Fruit fly (Drosophila melanogaster): Measurements from ENCODE around the gene cv-c.

- no peak for TF ChIP-seq acj6 (GFP tag; optimal IDR thresholded peaks at IDR 0.05)
- no peak for TF ChIP-seq Sox102F (GFP tag; optimal IDR thresholded peaks at IDR 0.05)
- TF ChIP-seq CG4318 (GFP tag; optimal IDR thresholded peaks at IDR 0.05): no peak
- no peak for TF ChIP-seq dsx (GFP tag; optimal IDR thresholded peaks at IDR 0.05; ENCODE audit: poor library complexity, severe bottlenecking)
- TF ChIP-seq Gug (GFP tag; IDR thresholded peaks at IDR 0.05): no peak
- no peak for TF ChIP-seq achi (GFP tag; optimal IDR thresholded peaks at IDR 0.05)
- no peak for TF ChIP-seq CG10669 (GFP tag; optimal IDR thresholded peaks at IDR 0.05)
- TF ChIP-seq CG9139 (GFP tag; optimal IDR thresholded peaks at IDR 0.05): no peak
- no peak for TF ChIP-seq OdsH (GFP tag; optimal IDR thresholded peaks at IDR 0.05)
- TF ChIP-seq fd59A (GFP tag; optimal IDR thresholded peaks at IDR 0.05): no peak
- no peak for TF ChIP-seq CG11902 (GFP tag; optimal IDR thresholded peaks at IDR 0.05)
- TF ChIP-seq CG34406 (GFP tag; optimal IDR thresholded peaks at IDR 0.05): no peak
- TF ChIP-seq Ets96B (tag; optimal IDR thresholded peaks at IDR 0.05): no peak
- TF ChIP-seq CG6854 (GFP tag; optimal IDR thresholded peaks at IDR 0.05): no peak
Measured at dm6 chr3R:14441509-14441908, 40.0 kb downstream of the cv-c start.

Measured in whole organism, prepupa.